Worm (Caenorhabditis elegans): ENCODE measurements around the gene nlp-67.

DNA sequence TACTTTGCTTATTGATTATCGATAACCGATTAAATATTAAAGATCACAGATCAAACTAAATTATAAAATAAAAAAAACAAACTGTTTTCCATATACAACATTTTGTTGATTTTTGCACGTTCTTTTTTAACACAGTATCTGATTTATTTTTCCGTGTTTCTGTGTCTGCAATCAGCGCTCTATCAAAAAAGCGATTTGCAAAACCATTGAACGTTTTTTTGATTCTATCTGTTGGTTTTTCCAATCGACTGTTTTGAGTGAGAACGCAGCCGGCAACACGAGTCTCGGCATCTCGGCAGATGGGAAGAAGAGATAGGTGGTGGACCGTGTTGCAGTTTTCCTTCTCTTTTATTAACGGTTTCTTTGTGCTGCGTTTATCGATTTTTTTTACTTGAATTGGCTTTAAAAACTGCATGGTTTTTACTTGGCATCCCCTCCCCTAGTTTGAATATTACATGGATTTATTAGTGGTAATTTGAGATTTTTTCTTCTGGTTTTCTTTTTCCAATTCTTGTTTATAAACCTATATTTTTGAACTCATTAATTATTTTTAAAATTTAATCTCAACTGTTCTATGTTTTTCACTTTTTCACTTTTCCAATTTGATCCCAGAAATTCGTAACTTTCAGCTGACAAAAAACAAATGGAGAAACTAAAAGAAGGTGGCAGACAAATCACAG is 5.2 kb downstream of the nlp-67 start, which contains the start of gene slc-25A21:
- TF ChIP-seq nhr-237 (tag; optimal IDR thresholded peaks at IDR 0.05), result no peak
- TF ChIP-seq nhr-25 (tag; optimal IDR thresholded peaks at IDR 0.05; ENCODE audit: borderline replicate concordance, insufficient read depth), result no peak
- TF ChIP-seq lin-13 (GFP tag; optimal IDR thresholded peaks at IDR 0.05), result no peak
- TF ChIP-seq ztf-7 (tag; optimal IDR thresholded peaks at IDR 0.05), result no peak
- no peak for TF ChIP-seq ztf-11 (tag; optimal IDR thresholded peaks at IDR 0.05)
- no peak for TF ChIP-seq lir-3 (tag; optimal IDR thresholded peaks at IDR 0.05)
- peak; percentile 9; the same call in 1 of the 2 replicates for TF ChIP-seq dmd-6 (GFP tag; IDR thresholded peaks at IDR 0.05)
- no peak for TF ChIP-seq unc-130 (GFP tag; optimal IDR thresholded peaks at IDR 0.05)
- no peak for TF ChIP-seq nhr-10 (tag; optimal IDR thresholded peaks at IDR 0.05)
- TF ChIP-seq Y105C5A.15 (GFP tag; IDR thresholded peaks at IDR 0.05), result no peak

Data from whole organism, L4 larva.